Worm (Caenorhabditis elegans) whole organism, late embryonic: ENCODE measurements around the gene rps-3.

ENCODE experiments used
- ama-1 ChIP-seq: fragments of 150-350 bp; optimal IDR thresholded peaks from 2 replicates; lab custom pipeline; 2014
- ceh-19 ChIP-seq: fragments of 200-800 bp; sonication (Bioruptor generic); optimal IDR thresholded peaks from 2 replicates; lab custom pipeline; 2018; ENCODE audit warnings: mild to moderate bottlenecking, missing genetic modification characterization, missing compliant biosample characterization
- dmd-4 ChIP-seq: sonication (generic microtip); optimal IDR thresholded peaks from 2 replicates; lab custom pipeline; 2016; ENCODE audit warnings: borderline replicate concordance, missing genetic modification characterization, missing compliant biosample characterization
- dve-1 ChIP-seq: sonication (generic microtip); optimal IDR thresholded peaks from 2 replicates; lab custom pipeline; 2017; ENCODE audit warnings: antibody characterized with exemption, mild to moderate bottlenecking, missing genetic modification characterization, missing compliant biosample characterization
- nfya-1 ChIP-seq: sonication (generic microtip); optimal IDR thresholded peaks from 2 replicates; lab custom pipeline; 2017; ENCODE audit warnings: missing genetic modification characterization, mild to moderate bottlenecking, missing compliant biosample characterization, antibody characterized with exemption, moderate library complexity
- nhr-11 ChIP-seq: fragments of 150-350 bp; optimal IDR thresholded peaks from 2 replicates; lab custom pipeline; 2014; ENCODE audit warnings: missing biosample characterization, missing genetic modification characterization
- pha-2 ChIP-seq: sonication (generic microtip); optimal IDR thresholded peaks from 2 replicates; lab custom pipeline; 2017; ENCODE audit warnings: mild to moderate bottlenecking, missing genetic modification characterization, missing compliant biosample characterization
- pha-4 ChIP-seq: fragments of 150-350 bp; optimal IDR thresholded peaks from 2 replicates; lab custom pipeline; 2018; ENCODE audit warnings: missing biosample characterization, missing genetic modification reagents, missing genetic modification characterization
- sox-4 ChIP-seq: sonication (generic microtip); optimal IDR thresholded peaks from 2 replicates; lab custom pipeline; 2017; ENCODE audit warnings: mild to moderate bottlenecking, missing genetic modification characterization, inconsistent platforms, missing compliant biosample characterization
- unc-42 ChIP-seq: sonication (generic microtip); optimal IDR thresholded peaks from 2 replicates; lab custom pipeline; 2016; ENCODE audit warnings: missing genotype, missing genetic modification characterization, missing compliant biosample characterization
- unc-86 ChIP-seq: sonication (generic microtip); optimal IDR thresholded peaks from 2 replicates; lab custom pipeline; 2016; ENCODE audit warnings: missing genetic modification characterization, missing compliant biosample characterization
- ztf-16 ChIP-seq: sonication (generic microtip); optimal IDR thresholded peaks from 2 replicates; lab custom pipeline; 2017; ENCODE audit warnings: missing genetic modification characterization, missing compliant biosample characterization

DNA sequence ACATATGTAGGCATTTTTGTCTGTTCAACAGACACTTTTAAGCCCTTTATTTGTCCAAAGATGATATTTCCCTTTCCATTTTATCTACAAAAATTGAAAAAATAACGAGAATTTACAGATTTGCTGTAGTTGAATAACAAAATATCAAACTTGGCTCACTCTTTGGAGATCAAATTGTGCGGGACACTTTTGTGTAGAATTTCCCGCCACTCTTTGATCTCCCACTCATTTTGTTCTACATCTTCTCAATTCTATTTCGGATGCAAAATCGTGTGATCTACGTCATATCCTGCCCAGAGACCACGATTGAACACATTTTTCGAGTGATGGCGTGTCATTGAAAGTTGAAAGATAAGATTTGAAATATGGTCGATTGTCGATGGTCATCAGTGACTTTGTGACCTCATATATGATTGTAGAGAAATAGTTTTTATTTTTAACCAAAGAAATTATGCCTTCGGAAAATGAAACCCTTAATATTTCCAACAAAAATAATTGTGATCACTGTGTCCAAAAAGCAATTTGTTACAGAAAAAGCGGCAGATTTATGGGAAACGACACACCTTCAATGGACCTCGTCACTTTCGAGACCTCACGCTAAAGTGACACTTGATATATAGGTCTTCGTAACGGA, 10.3 kb downstream of the rps-3 start, which contains the start of gene hot-4:
- TF ChIP-seq nhr-11 (tag; lab: Kevin White, UChicago) (no peak), nfya-1 (tag; lab: Kevin White, UChicago) (no peak), ama-1 (lab: Kevin White, UChicago) (no peak), sox-4 (tag; lab: Kevin White, UChicago) (no peak), dve-1 (tag; lab: Kevin White, UChicago) (no peak), pha-2 (tag; lab: Kevin White, UChicago) (no peak), ztf-16 (tag; lab: Kevin White, UChicago) (no peak), dmd-4 (tag; lab: Kevin White, UChicago) (no peak), unc-86 (no peak), ceh-19 (GFP tag; lab: Kevin White, UChicago) (no peak), pha-4 (tag; lab: Kevin White, UChicago) (no peak), unc-42 (tag; lab: Kevin White, UChicago) (no peak)
